Fruit fly (Drosophila melanogaster): ENCODE data around the gene CG4669.
A peak's percentile ranks its signal among the peaks of the same experiment; 100 is the strongest.

The CG4669 gene

dm6 chr3L:5188402-5188801, 45.9 kb upstream of the CG4669 start (continued):
- no peak for TF ChIP-seq Dip2 (GFP tag; IDR thresholded peaks at IDR 0.05)
- peak; percentile 26 for TF ChIP-seq nmo (GFP tag; optimal IDR thresholded peaks at IDR 0.05)
- no peak for TF ChIP-seq CG18476 (GFP tag; optimal IDR thresholded peaks at IDR 0.05)
- TF ChIP-seq twi (tag; optimal IDR thresholded peaks at IDR 0.05): peak; percentile 34
- no peak for TF ChIP-seq CG13894 (tag; optimal IDR thresholded peaks at IDR 0.05)
- TF ChIP-seq CG14441 (GFP tag; IDR thresholded peaks at IDR 0.05): no peak
- TF ChIP-seq bbx (GFP tag; IDR thresholded peaks at IDR 0.05; ENCODE audit: partially characterized antibody): no peak
- no peak for TF ChIP-seq CG1832 (GFP tag; optimal IDR thresholded peaks at IDR 0.05)
- TF ChIP-seq CG34376 (GFP tag; optimal IDR thresholded peaks at IDR 0.05): no peak
- TF ChIP-seq CG6683 (GFP tag; optimal IDR thresholded peaks at IDR 0.05): no peak
- no peak for TF ChIP-seq ato (GFP tag; IDR thresholded peaks at IDR 0.05; ENCODE audit: partially characterized antibody)
- no peak for TF ChIP-seq dimm (GFP tag; IDR thresholded peaks at IDR 0.05)
- TF ChIP-seq CkIIα-i1 (GFP tag; IDR thresholded peaks at IDR 0.05): no peak
- TF ChIP-seq Atf6 (GFP tag; IDR thresholded peaks at IDR 0.05): no peak
- TF ChIP-seq HLH3B (GFP tag; IDR thresholded peaks at IDR 0.05): 0 out of 2 replicates have a peak, but pooled peaks have one; percentile 32
- no peak for TF ChIP-seq CG18262 (tag; optimal IDR thresholded peaks at IDR 0.05)
- no peak for TF ChIP-seq wek (GFP tag; optimal IDR thresholded peaks at IDR 0.05)
- TF ChIP-seq CG12236 (GFP tag; optimal IDR thresholded peaks at IDR 0.05): no peak
- TF ChIP-seq ro (GFP tag; IDR thresholded peaks at IDR 0.05): no peak
- no peak for TF ChIP-seq sd (tag; optimal IDR thresholded peaks at IDR 0.05)
- TF ChIP-seq CoRest (tag; optimal IDR thresholded peaks at IDR 0.05): peak; percentile 15
- TF ChIP-seq CG17359 (tag; optimal IDR thresholded peaks at IDR 0.05): no peak
- TF ChIP-seq CG12942 (GFP tag; optimal IDR thresholded peaks at IDR 0.05): no peak
- TF ChIP-seq CG32767 (GFP tag; IDR thresholded peaks at IDR 0.05): no peak
- no peak for TF ChIP-seq Nf-YA (GFP tag; IDR thresholded peaks at IDR 0.05)
- no peak for TF ChIP-seq YL-1 (GFP tag; optimal IDR thresholded peaks at IDR 0.05)
- TF ChIP-seq Max (GFP tag; optimal IDR thresholded peaks at IDR 0.05): no peak
- no peak for TF ChIP-seq Hr78 (GFP tag; optimal IDR thresholded peaks at IDR 0.05)
- no peak for TF ChIP-seq sim (GFP tag; IDR thresholded peaks at IDR 0.05)
- TF ChIP-seq gce (GFP tag; IDR thresholded peaks at IDR 0.05): no peak
- no peak for TF ChIP-seq BEAF-32 (GFP tag; optimal IDR thresholded peaks at IDR 0.05)
- no peak for TF ChIP-seq hkb (optimal IDR thresholded peaks at IDR 0.05)
- 0 out of 2 replicates have a peak, but pooled peaks have one; percentile 14 for TF ChIP-seq hkb (GFP tag; IDR thresholded peaks at IDR 0.05)
- no peak for TF ChIP-seq CG17568 (GFP tag; optimal IDR thresholded peaks at IDR 0.05)
- TF ChIP-seq sens-2 (GFP tag; IDR thresholded peaks at IDR 0.05): no peak
- TF ChIP-seq GATAe (GFP tag; conservative IDR thresholded peaks at IDR 0.05): no peak
- TF ChIP-seq CG9932 (GFP tag; IDR thresholded peaks at IDR 0.05): no peak
- 0 out of 2 replicates have a peak, but pooled peaks have one; percentile 12 for TF ChIP-seq sisA (GFP tag; IDR thresholded peaks at IDR 0.05)
- TF ChIP-seq Gug (GFP tag; IDR thresholded peaks at IDR 0.05): no peak
- TF ChIP-seq psq (GFP tag; optimal IDR thresholded peaks at IDR 0.05): no peak
- no peak for TF ChIP-seq CrebB (tag; optimal IDR thresholded peaks at IDR 0.05)
- TF ChIP-seq Dek (tag; optimal IDR thresholded peaks at IDR 0.05): no peak
- TF ChIP-seq CG14710 (tag; optimal IDR thresholded peaks at IDR 0.05): no peak
- TF ChIP-seq lmd (GFP tag; IDR thresholded peaks at IDR 0.05): no peak
- TF ChIP-seq disco-r (GFP tag; optimal IDR thresholded peaks at IDR 0.05): no peak
- TF ChIP-seq CG6175 (GFP tag; IDR thresholded peaks at IDR 0.05): no peak
- TF ChIP-seq CHES-1-like (GFP tag; optimal IDR thresholded peaks at IDR 0.05): no peak
- no peak for TF ChIP-seq klu (GFP tag; IDR thresholded peaks at IDR 0.05)
- TF ChIP-seq CG5180 (GFP tag; optimal IDR thresholded peaks at IDR 0.05): no peak
- TF ChIP-seq D19A (tag; optimal IDR thresholded peaks at IDR 0.05): no peak
- TF ChIP-seq lilli (GFP tag; optimal IDR thresholded peaks at IDR 0.05): no peak
- TF ChIP-seq Mes4 (GFP tag; optimal IDR thresholded peaks at IDR 0.05): no peak

All from whole organism, embryonic.